Worm (Caenorhabditis elegans) whole organism, L2 larva: Measurements from ENCODE around the gene F36D4.6.

Experiments
- R02D3.7 ChIP-seq: fragments of 150-350 bp; optimal IDR thresholded peaks from 2 replicates; lab custom pipeline; 2014; ENCODE audit warnings: missing biosample characterization, missing genetic modification characterization
- ZK546.5 ChIP-seq: sonication (generic microtip); optimal IDR thresholded peaks from 2 replicates; lab custom pipeline; 2017; ENCODE audit warnings: missing biosample characterization, missing genetic modification characterization
- aly-2 ChIP-seq: fragments of 150-350 bp; optimal IDR thresholded peaks from 2 replicates; lab custom pipeline; 2014; ENCODE audit warnings: missing biosample characterization, missing genetic modification characterization
- blmp-1 ChIP-seq: sonication (generic microtip); optimal IDR thresholded peaks from 2 replicates; lab custom pipeline; 2017; ENCODE audit warnings: missing genetic modification characterization, mild to moderate bottlenecking, missing compliant biosample characterization, antibody characterized with exemption, moderate library complexity; ENCODE audit not compliant: insufficient read depth
- ceh-16 ChIP-seq: fragments of 150-350 bp; optimal IDR thresholded peaks from 2 replicates; lab custom pipeline; 2014; ENCODE audit warnings: missing biosample characterization, missing genetic modification characterization
- ceh-82 ChIP-seq: fragments of 150-350 bp; optimal IDR thresholded peaks from 2 replicates; lab custom pipeline; 2014; ENCODE audit warnings: missing biosample characterization, missing genetic modification characterization
- crh-2 ChIP-seq: sonication (generic microtip); optimal IDR thresholded peaks from 2 replicates; lab custom pipeline; 2017; ENCODE audit warnings: missing biosample characterization, missing genetic modification characterization
- dmd-4 ChIP-seq: sonication (generic microtip); optimal IDR thresholded peaks from 2 replicates; lab custom pipeline; 2017; ENCODE audit warnings: missing biosample characterization, missing genetic modification characterization
- elt-3 ChIP-seq: sonication (generic microtip); optimal IDR thresholded peaks from 2 replicates; lab custom pipeline; 2017; ENCODE audit warnings: missing biosample characterization, missing genetic modification characterization
- fos-1 ChIP-seq: fragments of 150-350 bp; optimal IDR thresholded peaks from 2 replicates; lab custom pipeline; 2014; ENCODE audit warnings: missing biosample characterization, missing genetic modification characterization
- gmeb-1 ChIP-seq: fragments of 150-350 bp; optimal IDR thresholded peaks from 2 replicates; lab custom pipeline; 2014; ENCODE audit warnings: missing biosample characterization, missing genetic modification characterization
- lin-11 ChIP-seq: fragments of 150-350 bp; sonication (generic microtip); optimal IDR thresholded peaks from 2 replicates; lab custom pipeline; 2014; ENCODE audit warnings: missing biosample characterization, missing genetic modification characterization, inconsistent platforms, mixed read lengths
- lin-13 ChIP-seq: fragments of 150-350 bp; optimal IDR thresholded peaks from 2 replicates; lab custom pipeline; 2014; ENCODE audit warnings: missing biosample characterization, missing genetic modification reagents, missing genetic modification characterization
- lsy-2 ChIP-seq, 2 experiments: fragments of 150-350 bp in 1 of 2; sonication (generic microtip) in 1 of 2; optimal IDR thresholded peaks; 2 replicates each; lab custom pipeline; 2014 to 2017; ENCODE audit warnings: missing biosample characterization in 2 of 2, missing genetic modification characterization in 2 of 2
- mab-5 ChIP-seq: fragments of 150-350 bp; optimal IDR thresholded peaks from 2 replicates; lab custom pipeline; 2014; ENCODE audit warnings: missing biosample characterization, missing genetic modification characterization
- mbf-1 ChIP-seq: sonication (generic microtip); optimal IDR thresholded peaks from 2 replicates; lab custom pipeline; 2017; ENCODE audit warnings: missing biosample characterization, missing genetic modification characterization
- mdl-1 ChIP-seq, 2 experiments: fragments of 150-350 bp in 1 of 2; sonication (generic microtip) in 1 of 2; optimal IDR thresholded peaks; 2 replicates each; lab custom pipeline; 2017; ENCODE audit warnings: missing biosample characterization in 2 of 2, missing genetic modification characterization in 2 of 2
- nhr-12 ChIP-seq: fragments of 150-350 bp; optimal IDR thresholded peaks from 2 replicates; lab custom pipeline; 2014; ENCODE audit warnings: missing biosample characterization, missing genetic modification characterization
- nhr-129 ChIP-seq: fragments of 150-350 bp; optimal IDR thresholded peaks from 2 replicates; lab custom pipeline; 2014; ENCODE audit warnings: missing biosample characterization, missing genetic modification characterization
- nhr-21 ChIP-seq: fragments of 150-350 bp; optimal IDR thresholded peaks from 2 replicates; lab custom pipeline; 2014; ENCODE audit warnings: missing biosample characterization, missing genetic modification characterization
- nhr-23 ChIP-seq: fragments of 150-350 bp; optimal IDR thresholded peaks from 2 replicates; lab custom pipeline; 2014; ENCODE audit warnings: missing biosample characterization, missing genetic modification reagents, missing genetic modification characterization
- nhr-237 ChIP-seq: fragments of 150-350 bp; optimal IDR thresholded peaks from 2 replicates; lab custom pipeline; 2014; ENCODE audit warnings: missing biosample characterization, missing genetic modification characterization
- nhr-77 ChIP-seq: fragments of 150-350 bp; optimal IDR thresholded peaks from 2 replicates; lab custom pipeline; 2014; ENCODE audit warnings: missing biosample characterization, missing genetic modification characterization
- sem-4 ChIP-seq: fragments of 150-350 bp; optimal IDR thresholded peaks from 2 replicates; lab custom pipeline; 2014; ENCODE audit warnings: missing biosample characterization, missing genetic modification reagents, missing genetic modification characterization
- skn-1 ChIP-seq: sonication (generic microtip); optimal IDR thresholded peaks from 2 replicates; lab custom pipeline; 2017; ENCODE audit warnings: missing biosample characterization, missing genetic modification characterization
- sma-9 ChIP-seq, 2 experiments: fragments of 150-350 bp in 1 of 2; sonication (generic microtip) in 1 of 2; optimal IDR thresholded peaks; 2 replicates each; lab custom pipeline; 2014 to 2016; ENCODE audit warnings: missing genetic modification characterization in 2 of 2, mild to moderate bottlenecking in 1 of 2, missing biosample characterization in 1 of 2, missing compliant biosample characterization in 1 of 2, missing genetic modification reagents in 1 of 2, moderate library complexity in 1 of 2
- unc-55 ChIP-seq: fragments of 150-350 bp; sonication (generic microtip); optimal IDR thresholded peaks from 3 replicates; lab custom pipeline; 2014; ENCODE audit warnings: missing biosample characterization, missing genetic modification reagents, missing genetic modification characterization
- unc-62 ChIP-seq: fragments of 150-350 bp; optimal IDR thresholded peaks from 2 replicates; lab custom pipeline; 2014; ENCODE audit warnings: missing biosample characterization, missing genetic modification reagents, missing genetic modification characterization
- zag-1 ChIP-seq: fragments of 150-350 bp; optimal IDR thresholded peaks from 2 replicates; lab custom pipeline; 2014; ENCODE audit warnings: missing biosample characterization, missing genetic modification characterization
- ztf-4 ChIP-seq: fragments of 150-350 bp; optimal IDR thresholded peaks from 2 replicates; lab custom pipeline; 2014; ENCODE audit warnings: missing biosample characterization, missing genetic modification characterization

The F36D4.6 gene

ce11 chrV:9427075-9427474 is at the start of gene F36D4.6:
F36D4.6 (minus strand) TSS chrV:9427175.
- TF ChIP-seq nhr-23 (tag; lab: Kevin White, UChicago) (no peak), nhr-21 (no peak), zag-1 (no peak)

DNA sequence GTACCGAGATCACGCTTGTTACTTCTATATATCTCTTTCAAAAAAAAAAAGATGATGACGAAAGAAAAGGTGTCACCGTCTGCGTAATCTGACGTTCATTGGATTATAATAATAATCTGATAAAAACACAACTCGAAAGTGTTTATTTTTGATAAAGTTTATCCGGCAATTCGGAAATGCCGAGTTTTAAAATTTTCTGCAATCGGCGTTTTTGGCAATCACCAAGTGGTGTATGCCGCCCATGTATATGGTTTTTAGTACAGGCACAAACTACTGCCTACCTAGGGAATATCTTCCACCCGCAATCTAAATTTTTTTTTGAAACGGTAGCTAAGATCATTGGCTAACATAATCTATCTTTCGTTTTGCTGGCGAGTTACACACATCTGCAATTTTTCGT is 46.9 kb upstream of the F36D4.6 start:
- TF ChIP-seq mbf-1 (tag; lab: Kevin White, UChicago) (no peak), nhr-21 (peak; percentile 26), sma-9 (GFP tag; optimal IDR thresholded peaks at IDR 0.05; lab: Kevin White, UChicago) (peak; percentile 30), sma-9 (tag; optimal IDR thresholded peaks at IDR 0.05; lab: Kevin White, UChicago) (no peak)

ce11 chrV:9471675-9472074 is 44.7 kb upstream of the F36D4.6 start, which contains the start of gene flp-6:
flp-6 (plus strand) TSS chrV:9471975.
- no peak for TF ChIP-seq zag-1
- TF ChIP-seq nhr-77, result no peak
- no peak for TF ChIP-seq lsy-2 (tag; optimal IDR thresholded peaks at IDR 0.05; lab: Kevin White, UChicago)
- TF ChIP-seq, all 48 proteins: peak for 0

- TF ChIP-seq gmeb-1 (tag; lab: Kevin White, UChicago), result no peak
These were observed 38.6 kb upstream of the F36D4.6 start for ce11 chrV:9465529-9465928.

- TF ChIP-seq mab-5 (tag; lab: Kevin White, UChicago), result no peak
- TF ChIP-seq sem-4 (tag; lab: Kevin White, UChicago), result no peak
- no peak for TF ChIP-seq unc-55 (GFP tag; lab: Kevin White, UChicago)
- no peak for TF ChIP-seq ZK546.5 (tag; lab: Kevin White, UChicago)
- no peak for TF ChIP-seq crh-2 (tag; lab: Kevin White, UChicago)
- no peak for TF ChIP-seq mdl-1 (tag; optimal IDR thresholded peaks at IDR 0.05; lab: Kevin White, UChicago)
- TF ChIP-seq R02D3.7 (tag; lab: Kevin White, UChicago), result no peak
- no peak for TF ChIP-seq lin-11
- no peak for TF ChIP-seq nhr-12
- no peak for TF ChIP-seq zag-1
- no peak for TF ChIP-seq nhr-237 (tag; lab: Kevin White, UChicago)
- TF ChIP-seq dmd-4 (tag; lab: Kevin White, UChicago), result no peak
- no peak for TF ChIP-seq aly-2 (tag; lab: Kevin White, UChicago)
- no peak for TF ChIP-seq blmp-1 (tag; lab: Kevin White, UChicago)
- no peak for TF ChIP-seq elt-3 (tag; lab: Kevin White, UChicago)
- TF ChIP-seq nhr-21, result no peak
These were observed 35.6 kb upstream of the F36D4.6 start, which contains the start of gene F07D3.3 for ce11 chrV:9462605-9463004. F07D3.3 (minus strand) TSS chrV:9462705.

DNA sequence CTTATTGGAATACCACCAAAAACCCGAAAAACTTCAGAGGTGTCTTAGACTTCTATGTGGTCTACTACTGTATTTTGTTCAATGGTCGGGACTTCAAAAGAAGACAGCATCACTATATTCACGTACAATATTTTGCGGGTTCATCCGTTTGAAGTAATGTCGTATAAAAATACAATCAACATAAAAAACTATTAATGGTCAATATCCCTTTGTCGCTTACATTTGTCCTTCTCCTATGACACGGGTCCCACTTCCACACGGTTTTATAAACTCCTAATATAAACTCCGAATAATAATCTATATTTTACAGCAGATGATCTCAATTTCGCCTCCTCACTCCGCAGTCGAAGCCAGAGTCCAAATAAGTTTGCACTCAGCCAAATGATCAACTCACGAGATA is 30.6 kb upstream of the F36D4.6 start:
- no peak for TF ChIP-seq ceh-82 (tag; lab: Kevin White, UChicago)
- no peak for TF ChIP-seq lin-13
- no peak for TF ChIP-seq blmp-1 (tag; lab: Kevin White, UChicago)
- TF ChIP-seq zag-1, result no peak
- no peak for TF ChIP-seq ztf-4
- no peak for TF ChIP-seq skn-1 (tag; lab: Kevin White, UChicago)
- TF ChIP-seq ceh-16 (tag; lab: Kevin White, UChicago), result no peak
- TF ChIP-seq mbf-1 (tag; lab: Kevin White, UChicago), result no peak
- no peak for TF ChIP-seq nhr-129 (tag; lab: Kevin White, UChicago)
- no peak for TF ChIP-seq unc-62

ce11 chrV:9453933-9454332 is 27.0 kb upstream of the F36D4.6 start:
- peak; percentile 55 for TF ChIP-seq fos-1 (tag; lab: Kevin White, UChicago)
- peak; percentile 70 for TF ChIP-seq blmp-1 (tag; lab: Kevin White, UChicago)
- no peak for TF ChIP-seq lsy-2 (tag; optimal IDR thresholded peaks at IDR 0.05; lab: Kevin White, UChicago)
- TF ChIP-seq, all 48 proteins: peak for 2
